Worm (Caenorhabditis elegans): ENCODE data around the gene ahsa-1.

ce11 chrV:15057724-15058123 is 27.5 kb downstream of the ahsa-1 start:
- TF ChIP-seq npax-4 (tag; optimal IDR thresholded peaks at IDR 0.05) = no peak
- TF ChIP-seq dve-1 (tag; optimal IDR thresholded peaks at IDR 0.05) = no peak
- no peak for TF ChIP-seq nfya-1 (tag; optimal IDR thresholded peaks at IDR 0.05)
